Worm (Caenorhabditis elegans) whole organism, young adult: ENCODE data around the gene F15B9.11.

Experiments used
- B0019.2 ChIP-seq: fragments of 200-800 bp; sonication (Bioruptor generic); conservative IDR thresholded peaks from 2 replicates; pipeline ENCODE4 v1.3.6; 2022; ENCODE audit warnings: missing genetic modification reagents, missing genetic modification characterization, missing compliant biosample characterization
- B0035.1 ChIP-seq: sonication (generic microtip); optimal IDR thresholded peaks from 2 replicates; lab custom pipeline; 2016; ENCODE audit warnings: missing genetic modification characterization, mild to moderate bottlenecking, missing compliant biosample characterization, missing genotype, missing genetic modification reagents
- C06A6.2 ChIP-seq: fragments of 200-800 bp; sonication (Bioruptor generic); conservative IDR thresholded peaks from 2 replicates; pipeline ENCODE4 v1.3.6; 2022; ENCODE audit warnings: missing genetic modification characterization, missing compliant biosample characterization
- F23B12.7 ChIP-seq: sonication (generic microtip); optimal IDR thresholded peaks from 2 replicates; lab custom pipeline; 2017; ENCODE audit warnings: missing genetic modification characterization, mild to moderate bottlenecking, missing compliant biosample characterization, antibody characterized with exemption, moderate library complexity; ENCODE audit not compliant: insufficient read depth
- F33H1.4 ChIP-seq: fragments of 200-800 bp; sonication (Bioruptor generic); IDR thresholded peaks from 2 replicates; pipeline ENCODE4 v1.3.6; 2022; ENCODE audit warnings: missing genetic modification reagents, missing genetic modification characterization, missing compliant biosample characterization
- F37B4.10 ChIP-seq: fragments of 200-800 bp; sonication (Bioruptor generic); IDR thresholded peaks from 2 replicates; pipeline ENCODE4 v1.3.6; 2022; ENCODE audit warnings: missing genetic modification characterization, missing compliant biosample characterization
- F57A8.1 ChIP-seq: fragments of 200-800 bp; sonication (Bioruptor generic); optimal IDR thresholded peaks from 2 replicates; lab custom pipeline; 2018; ENCODE audit warnings: mild to moderate bottlenecking, missing genetic modification characterization, moderate library complexity, missing compliant biosample characterization
- F57C9.4 ChIP-seq: sonication (generic microtip); optimal IDR thresholded peaks from 2 replicates; lab custom pipeline; 2017; ENCODE audit warnings: mild to moderate bottlenecking, missing genetic modification characterization, missing compliant biosample characterization
- Y79H2A.3 ChIP-seq: fragments of 200-800 bp; sonication (Bioruptor generic); conservative IDR thresholded peaks from 2 replicates; pipeline ENCODE4 v1.3.6; 2022; ENCODE audit warnings: missing genetic modification reagents, missing genetic modification characterization, missing compliant biosample characterization
- Y95B8A.8 ChIP-seq: fragments of 200-800 bp; sonication (Bioruptor generic); IDR thresholded peaks from 2 replicates; pipeline ENCODE4 v1.3.6; 2022; ENCODE audit warnings: missing genetic modification reagents, missing genetic modification characterization, missing compliant biosample characterization
- ZK185.1 ChIP-seq: sonication (generic microtip); optimal IDR thresholded peaks from 2 replicates; lab custom pipeline; 2016; ENCODE audit warnings: mild to moderate bottlenecking, missing genetic modification characterization, missing compliant biosample characterization; ENCODE audit not compliant: poor library complexity, severe bottlenecking
- ama-1 ChIP-seq, 3 experiments: fragments of 150-350 bp in 1 of 3; sonication (generic microtip) in 2 of 3; optimal IDR thresholded peaks; 2 replicates each; lab custom pipeline; 2014 to 2018; ENCODE audit warnings: missing biosample characterization in 2 of 3, missing genetic modification characterization in 2 of 3, missing genetic modification reagents in 2 of 3
- ceh-100 ChIP-seq: fragments of 200-800 bp; sonication (Bioruptor generic); IDR thresholded peaks from 2 replicates; pipeline ENCODE4 v1.3.6; 2022; ENCODE audit warnings: missing genetic modification reagents, missing genetic modification characterization, missing compliant biosample characterization
- ceh-91 ChIP-seq: fragments of 200-800 bp; sonication (Bioruptor generic); IDR thresholded peaks from 2 replicates; pipeline ENCODE4 v1.3.6; 2022; ENCODE audit warnings: missing genetic modification reagents, missing genetic modification characterization, missing compliant biosample characterization
- die-1 ChIP-seq: sonication (generic microtip); optimal IDR thresholded peaks from 2 replicates; lab custom pipeline; 2016; ENCODE audit warnings: missing genotype, mild to moderate bottlenecking, missing genetic modification characterization, missing compliant biosample characterization
- dpff-1 ChIP-seq: sonication (generic microtip); optimal IDR thresholded peaks from 2 replicates; lab custom pipeline; 2017; ENCODE audit warnings: mild to moderate bottlenecking, missing genetic modification characterization, missing compliant biosample characterization
- egl-18 ChIP-seq: fragments of 200-800 bp; sonication (Bioruptor generic); IDR thresholded peaks from 2 replicates; pipeline ENCODE4 v1.3.6; 2022; ENCODE audit warnings: missing genetic modification reagents, missing genetic modification characterization, missing compliant biosample characterization
- ekl-4 ChIP-seq: fragments of 200-800 bp; sonication (Bioruptor generic); IDR thresholded peaks from 2 replicates; pipeline ENCODE4 v1.3.6; 2022; ENCODE audit warnings: missing genetic modification reagents, missing genetic modification characterization, missing compliant biosample characterization
- fkh-3 ChIP-seq: sonication (generic microtip); optimal IDR thresholded peaks from 2 replicates; lab custom pipeline; 2016; ENCODE audit warnings: mild to moderate bottlenecking, missing genetic modification characterization, missing compliant biosample characterization
- gei-17 ChIP-seq: fragments of 200-800 bp; sonication (Bioruptor generic); optimal IDR thresholded peaks from 2 replicates; lab custom pipeline; 2018; ENCODE audit warnings: mild to moderate bottlenecking, missing genetic modification characterization, missing compliant biosample characterization
- hlh-12 ChIP-seq: sonication (generic microtip); optimal IDR thresholded peaks from 2 replicates; lab custom pipeline; 2016; ENCODE audit warnings: missing genetic modification characterization, missing compliant biosample characterization
- hlh-26 ChIP-seq: fragments of 200-800 bp; sonication (Bioruptor generic); conservative IDR thresholded peaks from 2 replicates; pipeline ENCODE4 v1.3.6; 2022; ENCODE audit warnings: missing genetic modification reagents, missing genetic modification characterization, missing compliant biosample characterization
- hsf-1 ChIP-seq: fragments of 200-800 bp; sonication (Bioruptor generic); IDR thresholded peaks from 2 replicates; pipeline ENCODE4 v1.3.6; 2022; ENCODE audit warnings: missing genetic modification reagents, missing genetic modification characterization, missing compliant biosample characterization
- let-526 ChIP-seq: fragments of 200-800 bp; sonication (Bioruptor generic); IDR thresholded peaks from 2 replicates; pipeline ENCODE4 v1.3.6; 2022; ENCODE audit warnings: missing genetic modification reagents, missing genetic modification characterization, missing compliant biosample characterization
- lsl-1 ChIP-seq: fragments of 200-800 bp; sonication (Bioruptor generic); optimal IDR thresholded peaks from 2 replicates; lab custom pipeline; 2018; ENCODE audit warnings: mild to moderate bottlenecking, missing genetic modification characterization, moderate library complexity, missing compliant biosample characterization
- madf-3 ChIP-seq: fragments of 200-800 bp; sonication (Bioruptor generic); IDR thresholded peaks from 2 replicates; pipeline ENCODE4 v1.3.6; 2022; ENCODE audit warnings: missing genetic modification reagents, missing genetic modification characterization, missing compliant biosample characterization
- madf-8 ChIP-seq: fragments of 200-800 bp; sonication (Bioruptor generic); conservative IDR thresholded peaks from 2 replicates; pipeline ENCODE4 v1.3.6; 2022; ENCODE audit warnings: missing genetic modification reagents, missing genetic modification characterization, missing compliant biosample characterization
- mxl-1 ChIP-seq: sonication (generic microtip); optimal IDR thresholded peaks from 2 replicates; lab custom pipeline; 2016; ENCODE audit warnings: missing genetic modification characterization, missing compliant biosample characterization
- nfyb-1 ChIP-seq: fragments of 200-800 bp; sonication (Bioruptor generic); IDR thresholded peaks from 2 replicates; pipeline ENCODE4 v1.3.6; 2022; ENCODE audit warnings: missing genetic modification reagents, missing genetic modification characterization, missing compliant biosample characterization
- nhr-179 ChIP-seq: sonication (generic microtip); optimal IDR thresholded peaks from 2 replicates; lab custom pipeline; 2016; ENCODE audit warnings: mild to moderate bottlenecking, missing genetic modification characterization, missing compliant biosample characterization
- nhr-90 ChIP-seq: sonication (generic microtip); optimal IDR thresholded peaks from 2 replicates; lab custom pipeline; 2016; ENCODE audit warnings: missing genotype, mild to moderate bottlenecking, missing genetic modification characterization, missing compliant biosample characterization
- pha-4 ChIP-seq: fragments of 150-350 bp; sonication (generic microtip); optimal IDR thresholded peaks from 2 replicates; lab custom pipeline; 2014; ENCODE audit warnings: missing biosample characterization, missing genetic modification reagents, missing genetic modification characterization
- rec-8 ChIP-seq, 2 experiments: sonication (generic microtip); optimal IDR thresholded peaks; 2 replicates each; lab custom pipeline; 2016; ENCODE audit warnings: mild to moderate bottlenecking in 2 of 2, missing genetic modification characterization in 2 of 2, missing genetic modification reagents in 2 of 2, missing genotype in 2 of 2, missing biosample characterization in 1 of 2, missing compliant biosample characterization in 1 of 2, moderate library complexity in 1 of 2
- sdz-38 ChIP-seq: sonication (generic microtip); optimal IDR thresholded peaks from 2 replicates; lab custom pipeline; 2016; ENCODE audit warnings: missing genotype, missing genetic modification characterization, missing compliant biosample characterization
- snpc-1.1 ChIP-seq: sonication (generic microtip); optimal IDR thresholded peaks from 2 replicates; lab custom pipeline; 2017; ENCODE audit warnings: missing genetic modification characterization, mild to moderate bottlenecking, missing compliant biosample characterization, antibody characterized with exemption, moderate library complexity, missing genotype, missing genetic modification reagents; ENCODE audit not compliant: insufficient read depth
- snpc-4 ChIP-seq, 5 experiments: fragments of 150-350 bp in 1 of 5; sonication (generic microtip) in 4 of 5; optimal IDR thresholded peaks; 2 replicates each; lab custom pipeline; 2014 to 2018; ENCODE audit warnings: missing genetic modification characterization in 5 of 5, missing biosample characterization in 3 of 5, antibody characterized with exemption in 2 of 5, mild to moderate bottlenecking in 2 of 5, missing compliant biosample characterization in 2 of 5, missing genotype in 2 of 5, moderate library complexity in 2 of 5, missing genetic modification reagents in 1 of 5
- sptf-2 ChIP-seq: fragments of 200-800 bp; sonication (Bioruptor generic); optimal IDR thresholded peaks from 2 replicates; lab custom pipeline; 2018; ENCODE audit warnings: mild to moderate bottlenecking, missing genetic modification characterization, missing compliant biosample characterization
- tbp1 ChIP-seq: fragments of 200-800 bp; sonication (Bioruptor generic); optimal IDR thresholded peaks from 2 replicates; lab custom pipeline; 2018; ENCODE audit warnings: mild to moderate bottlenecking, missing genetic modification characterization, missing compliant biosample characterization
- unc-130 ChIP-seq: sonication (generic microtip); optimal IDR thresholded peaks from 2 replicates; lab custom pipeline; 2016; ENCODE audit warnings: missing genetic modification reagents, missing genetic modification characterization, missing compliant biosample characterization
- xnd-1 ChIP-seq: sonication (generic microtip); optimal IDR thresholded peaks from 2 replicates; lab custom pipeline; 2016; ENCODE audit warnings: missing genotype, missing genetic modification reagents, missing genetic modification characterization, missing compliant biosample characterization
- zfh-2 ChIP-seq: fragments of 200-800 bp; sonication (Bioruptor generic); conservative IDR thresholded peaks from 2 replicates; pipeline ENCODE4 v1.3.6; 2022; ENCODE audit warnings: missing genetic modification reagents, missing genetic modification characterization, missing compliant biosample characterization
- zim-3 ChIP-seq: sonication (generic microtip); optimal IDR thresholded peaks from 2 replicates; lab custom pipeline; 2017; ENCODE audit warnings: mild to moderate bottlenecking, missing genetic modification characterization, moderate library complexity, missing compliant biosample characterization
- ztf-18 ChIP-seq: sonication (generic microtip); optimal IDR thresholded peaks from 2 replicates; lab custom pipeline; 2016; ENCODE audit warnings: missing genotype, mild to moderate bottlenecking, missing genetic modification characterization, missing compliant biosample characterization
- ztf-22 ChIP-seq: fragments of 200-800 bp; sonication (Bioruptor generic); optimal IDR thresholded peaks from 2 replicates; lab custom pipeline; 2018; ENCODE audit warnings: mild to moderate bottlenecking, missing genetic modification characterization, moderate library complexity, missing compliant biosample characterization
- ztf-25 ChIP-seq: fragments of 200-800 bp; sonication (Bioruptor generic); IDR thresholded peaks from 2 replicates; pipeline ENCODE4 v1.3.6; 2022; ENCODE audit warnings: missing genetic modification reagents, missing genetic modification characterization, missing compliant biosample characterization
- ztf-26 ChIP-seq: sonication (generic microtip); optimal IDR thresholded peaks from 2 replicates; lab custom pipeline; 2017; ENCODE audit warnings: missing genetic modification characterization, missing compliant biosample characterization
- ztf-6 ChIP-seq: fragments of 200-800 bp; sonication (Bioruptor generic); IDR thresholded peaks from 2 replicates; pipeline ENCODE4 v1.3.6; 2022; ENCODE audit warnings: missing genetic modification reagents, missing genetic modification characterization, missing compliant biosample characterization

The F15B9.11 gene

ce11 chrV:13000068-13000467 lies 7.4 kb upstream of the F15B9.11 start (continued):
- TF ChIP-seq hlh-12 (tag; lab: Kevin White, UChicago) (no peak), xnd-1 (tag; lab: Kevin White, UChicago) (peak; percentile 92), hsf-1 (GFP tag; lab: Robert Waterston, UW) (no peak), lsl-1 (peak; percentile 99), sptf-2 (GFP tag; lab: Kevin White, UChicago) (no peak), ztf-6 (GFP tag; lab: Robert Waterston, UW) (no peak), snpc-4 (GFP tag; optimal IDR thresholded peaks at IDR 0.05; lab: Kevin White, UChicago) (no peak), snpc-4 (tag; optimal IDR thresholded peaks at IDR 0.05; lab: Kevin White, UChicago) (peak in 1 of 4 experiments; percentile 55), Y95B8A.8 (GFP tag; lab: Robert Waterston, UW) (0 out of 2 replicates have a peak, but pooled peaks have one; percentile 52), C06A6.2 (no peak), F23B12.7 (no peak), nhr-179 (tag; lab: Kevin White, UChicago) (no peak), F57C9.4 (tag; lab: Kevin White, UChicago) (no peak), egl-18 (GFP tag; lab: Robert Waterston, UW) (no peak), fkh-3 (tag; lab: Kevin White, UChicago) (no peak), pha-4 (tag; lab: Kevin White, UChicago) (no peak), hlh-26 (GFP tag; lab: Robert Waterston, UW) (no peak), ZK185.1 (tag; lab: Kevin White, UChicago) (no peak), ama-1 (optimal IDR thresholded peaks at IDR 0.05; lab: Kevin White, UChicago) (no peak), ama-1 (GFP tag; optimal IDR thresholded peaks at IDR 0.05; lab: Kevin White, UChicago) (no peak), ztf-26 (tag; lab: Kevin White, UChicago) (no peak), ekl-4 (GFP tag; lab: Robert Waterston, UW) (no peak), F37B4.10 (GFP tag; lab: Robert Waterston, UW) (no peak), ztf-22 (GFP tag; lab: Kevin White, UChicago) (no peak), zim-3 (no peak), B0019.2 (GFP tag; lab: Robert Waterston, UW) (peak; percentile 66), gei-17 (GFP tag; lab: Kevin White, UChicago) (no peak), rec-8 (tag; optimal IDR thresholded peaks at IDR 0.05; lab: Kevin White, UChicago) (no peak), B0035.1 (tag; lab: Kevin White, UChicago) (no peak), F57A8.1 (no peak), ztf-25 (GFP tag; lab: Robert Waterston, UW) (no peak), F33H1.4 (GFP tag; lab: Robert Waterston, UW) (peak; percentile 92), Y79H2A.3 (GFP tag; lab: Robert Waterston, UW) (no peak), madf-3 (GFP tag; lab: Robert Waterston, UW) (no peak), die-1 (tag; lab: Kevin White, UChicago) (no peak), unc-130 (GFP tag; lab: Kevin White, UChicago) (peak; percentile 12), sdz-38 (tag; lab: Kevin White, UChicago) (no peak), ceh-91 (peak; percentile 86), ceh-100 (GFP tag; lab: Robert Waterston, UW) (no peak), snpc-1.1 (tag; lab: Kevin White, UChicago) (peak; percentile 37), nfyb-1 (no peak), mxl-1 (tag; lab: Kevin White, UChicago) (no peak), madf-8 (GFP tag; lab: Robert Waterston, UW) (peak; percentile 95), nhr-90 (tag; lab: Kevin White, UChicago) (no peak), ztf-18 (tag; lab: Kevin White, UChicago) (no peak), let-526 (no peak), dpff-1 (tag; lab: Kevin White, UChicago) (no peak), zfh-2 (GFP tag; lab: Robert Waterston, UW) (no peak), tbp1 (no peak)
